Fruit fly (Drosophila melanogaster) whole organism, wandering third instar larva: ENCODE results near the gene CG31674.

Source experiments
- Abd-B ChIP-seq: fragments of >200 bp; optimal IDR thresholded peaks from 2 replicates; lab custom pipeline; 2017; ENCODE audit warnings: missing biosample characterization, missing genetic modification characterization
- CG32264 ChIP-seq: fragments of 200-800 bp; sonication (Bioruptor generic); optimal IDR thresholded peaks from 2 replicates; lab custom pipeline; 2016; ENCODE audit warnings: missing biosample characterization, missing genetic modification characterization
- CG9705 ChIP-seq: fragments of 200-800 bp; sonication (Bioruptor generic); optimal IDR thresholded peaks from 2 replicates; lab custom pipeline; 2018; ENCODE audit warnings: missing biosample characterization, mild to moderate bottlenecking, missing genetic modification characterization
- CrebA ChIP-seq: fragments of 200-800 bp; sonication (Bioruptor generic); optimal IDR thresholded peaks from 2 replicates; lab custom pipeline; 2016; ENCODE audit warnings: missing biosample characterization, mild to moderate bottlenecking, missing genetic modification characterization, borderline replicate concordance
- Dfd ChIP-seq: fragments of >200 bp; optimal IDR thresholded peaks from 2 replicates; lab custom pipeline; 2017; ENCODE audit warnings: missing biosample characterization, missing genetic modification characterization
- Dif ChIP-seq: fragments of 200-275, 200-300 bp; sonication (Bioruptor generic); optimal IDR thresholded peaks from 2 replicates; lab custom pipeline; 2018; ENCODE audit warnings: missing biosample characterization, missing genetic modification characterization; ENCODE audit not compliant: partially characterized antibody
- GATAd ChIP-seq: sonication (Bioruptor generic); optimal IDR thresholded peaks from 2 replicates; lab custom pipeline; 2016; ENCODE audit warnings: missing biosample characterization, missing genetic modification characterization
- Hnf4 ChIP-seq: fragments of 200-800 bp; sonication (Bioruptor generic); optimal IDR thresholded peaks from 2 replicates; lab custom pipeline; 2016; ENCODE audit warnings: missing biosample characterization, mild to moderate bottlenecking, missing genetic modification characterization
- Hr78 ChIP-seq: fragments of >200 bp; optimal IDR thresholded peaks from 2 replicates; lab custom pipeline; 2017; ENCODE audit warnings: missing biosample characterization, missing genetic modification characterization
- Hr83 ChIP-seq: fragments of 200-300 bp; sonication (Bioruptor generic); optimal IDR thresholded peaks from 2 replicates; lab custom pipeline; 2016; ENCODE audit warnings: missing biosample characterization, mild to moderate bottlenecking, missing genetic modification characterization, moderate library complexity; ENCODE audit not compliant: poor library complexity, severe bottlenecking
- Jra ChIP-seq: sonication (Bioruptor generic); optimal IDR thresholded peaks from 2 replicates; lab custom pipeline; 2016; ENCODE audit warnings: missing biosample characterization, missing genetic modification characterization
- Myc ChIP-seq: fragments of >200 bp; optimal IDR thresholded peaks from 2 replicates; lab custom pipeline; 2017
- N ChIP-seq: fragments of >200 bp; optimal IDR thresholded peaks from 2 replicates; lab custom pipeline; 2018; ENCODE audit warnings: missing biosample characterization, missing external identifiers, missing genetic modification characterization
- Rel ChIP-seq, 2 experiments: fragments of 200-800 bp; sonication (Bioruptor generic) in 1 of 2; optimal IDR thresholded peaks; 2 replicates in 1 of 2; 3 replicates in 1 of 2; lab custom pipeline; 2016 to 2019; ENCODE audit warnings: mild to moderate bottlenecking in 2 of 2, missing biosample characterization in 2 of 2, missing genetic modification characterization in 2 of 2, moderate library complexity in 1 of 2
- Sp1 ChIP-seq: fragments of 200-800 bp; sonication (Bioruptor generic); optimal IDR thresholded peaks from 3 replicates; lab custom pipeline; 2019; ENCODE audit warnings: missing biosample characterization, mild to moderate bottlenecking, missing genetic modification characterization, moderate library complexity
- Vsx2 ChIP-seq: fragments of 200-300, 225-300 bp; sonication (Bioruptor generic); optimal IDR thresholded peaks from 2 replicates; lab custom pipeline; 2018; ENCODE audit warnings: missing biosample characterization, missing genetic modification characterization; ENCODE audit not compliant: partially characterized antibody
- br ChIP-seq: fragments of 200-800 bp; sonication (Bioruptor generic); optimal IDR thresholded peaks from 2 replicates; lab custom pipeline; 2016; ENCODE audit warnings: missing biosample characterization, missing genetic modification characterization
- brk ChIP-seq: fragments of 200-800 bp; sonication (Bioruptor generic); optimal IDR thresholded peaks from 2 replicates; lab custom pipeline; 2016; ENCODE audit warnings: missing biosample characterization, mild to moderate bottlenecking, missing genetic modification characterization
- dl ChIP-seq, 2 experiments: fragments of 175-275, 200-275 bp in 1 of 2; fragments of 200-275 bp in 1 of 2; sonication (Bioruptor generic); optimal IDR thresholded peaks; lab custom pipeline; 2018; ENCODE audit warnings: mild to moderate bottlenecking in 2 of 2, missing biosample characterization in 2 of 2, missing genetic modification characterization in 2 of 2, moderate library complexity in 2 of 2; ENCODE audit not compliant: partially characterized antibody in 2 of 2, insufficient read depth in 1 of 2
- dmrt93B ChIP-seq: fragments of 200-800 bp; sonication (Bioruptor generic); optimal IDR thresholded peaks from 2 replicates; lab custom pipeline; 2018; ENCODE audit warnings: missing biosample characterization, mild to moderate bottlenecking, missing genetic modification characterization
- dsf ChIP-seq: sonication (Bioruptor generic); optimal IDR thresholded peaks from 2 replicates; lab custom pipeline; 2016; ENCODE audit warnings: missing biosample characterization, missing genetic modification characterization, borderline replicate concordance
- ey ChIP-seq: fragments of 200-800 bp; sonication (Bioruptor generic); optimal IDR thresholded peaks from 2 replicates; lab custom pipeline; 2016; ENCODE audit warnings: missing biosample characterization, missing genetic modification characterization
- foxo ChIP-seq, 2 experiments: fragments of 200-800 bp; sonication (Bioruptor generic); optimal IDR thresholded peaks; 2 replicates in 1 of 2; 3 replicates in 1 of 2; lab custom pipeline; 2016 to 2017; ENCODE audit warnings: missing biosample characterization in 2 of 2, missing genetic modification characterization in 2 of 2
- fru ChIP-seq: fragments of 200-800 bp; sonication (Bioruptor generic); optimal IDR thresholded peaks from 3 replicates; lab custom pipeline; 2016; ENCODE audit warnings: missing biosample characterization, mild to moderate bottlenecking, missing genetic modification characterization
- h ChIP-seq: fragments of 200-800 bp; sonication (Bioruptor generic); optimal IDR thresholded peaks from 3 replicates; lab custom pipeline; 2016; ENCODE audit warnings: missing biosample characterization, mild to moderate bottlenecking, missing genetic modification characterization
- jim ChIP-seq: fragments of 175-275, 200-325 bp; sonication (Bioruptor generic); optimal IDR thresholded peaks from 2 replicates; lab custom pipeline; 2016; ENCODE audit warnings: missing biosample characterization, mild to moderate bottlenecking, missing genetic modification characterization
- lola ChIP-seq: fragments of >200 bp; optimal IDR thresholded peaks from 2 replicates; lab custom pipeline; 2017; ENCODE audit warnings: missing biosample characterization, missing genetic modification characterization
- pan ChIP-seq: fragments of >200 bp; optimal IDR thresholded peaks from 2 replicates; lab custom pipeline; 2017
- psq ChIP-seq: fragments of 200-800 bp; sonication (Bioruptor generic); optimal IDR thresholded peaks from 3 replicates; lab custom pipeline; 2017; ENCODE audit warnings: missing biosample characterization, mild to moderate bottlenecking, missing genetic modification characterization, moderate library complexity
- rgr ChIP-seq: fragments of 200-800 bp; sonication (Bioruptor generic); optimal IDR thresholded peaks from 3 replicates; lab custom pipeline; 2016; ENCODE audit warnings: missing biosample characterization, mild to moderate bottlenecking, missing genetic modification characterization
- sage ChIP-seq: fragments of 200-800 bp; sonication (Bioruptor generic); optimal IDR thresholded peaks from 2 replicates; lab custom pipeline; 2016; ENCODE audit warnings: missing biosample characterization, mild to moderate bottlenecking, missing genetic modification characterization
- sv ChIP-seq: fragments of 200-800 bp; sonication (Bioruptor generic); optimal IDR thresholded peaks from 3 replicates; lab custom pipeline; 2016; ENCODE audit warnings: missing biosample characterization, missing genetic modification characterization
- tai ChIP-seq: sonication (Bioruptor generic); optimal IDR thresholded peaks from 2 replicates; lab custom pipeline; 2016; ENCODE audit warnings: missing biosample characterization, missing genetic modification characterization
- usp ChIP-seq: fragments of >200 bp; optimal IDR thresholded peaks from 2 replicates; lab custom pipeline; 2017; ENCODE audit warnings: missing biosample characterization, missing genetic modification characterization
- woc ChIP-seq: sonication (Bioruptor generic); optimal IDR thresholded peaks from 2 replicates; lab custom pipeline; 2016; ENCODE audit warnings: missing biosample characterization, mild to moderate bottlenecking, missing genetic modification characterization

Gene CG31674

dm6 chr2L:20794656-20795055 is 36.4 kb upstream of the CG31674 start:
- TF ChIP-seq rgr (GFP tag; lab: Kevin White, UChicago) (no peak), dsf (GFP tag; lab: Kevin White, UChicago) (no peak), brk (GFP tag; lab: Kevin White, UChicago) (no peak), Sp1 (no peak), psq (GFP tag; lab: Kevin White, UChicago) (no peak), GATAd (GFP tag; lab: Kevin White, UChicago) (no peak), ey (GFP tag; lab: Kevin White, UChicago) (no peak), tai (no peak), jim (GFP tag; lab: Kevin White, UChicago) (no peak), Abd-B (GFP tag; lab: Kevin White, UChicago) (no peak)

- TF ChIP-seq psq (GFP tag; lab: Kevin White, UChicago) (no peak), dmrt93B (GFP tag; lab: Kevin White, UChicago) (no peak), dl (GFP tag; optimal IDR thresholded peaks at IDR 0.05; lab: Kevin White, UChicago; ENCODE audit: insufficient read depth in 1 of 2, partially characterized antibody in 2 of 2) (no peak), dsf (GFP tag; lab: Kevin White, UChicago) (no peak), usp (GFP tag; lab: Kevin White, UChicago) (no peak), woc (GFP tag; lab: Kevin White, UChicago) (no peak), Rel (GFP tag; optimal IDR thresholded peaks at IDR 0.05; lab: Kevin White, UChicago) (no peak), Rel (tag; optimal IDR thresholded peaks at IDR 0.05; lab: Kevin White, UChicago) (no peak), CrebA (no peak), Sp1 (no peak), CG9705 (GFP tag; lab: Kevin White, UChicago) (no peak), Vsx2 (GFP tag; lab: Kevin White, UChicago) (no peak)
- TF ChIP-seq, all 38 proteins: peak for 0
These were observed 35.3 kb upstream of the CG31674 start for dm6 chr2L:20795774-20796173.

- no peak for TF ChIP-seq Hr83
- no peak for TF ChIP-seq pan (lab: Kevin White, UChicago)
- no peak for TF ChIP-seq lola (GFP tag; lab: Kevin White, UChicago)
- no peak for TF ChIP-seq brk (GFP tag; lab: Kevin White, UChicago)
- TF ChIP-seq Dfd (GFP tag; lab: Kevin White, UChicago), result no peak
- TF ChIP-seq dmrt93B (GFP tag; lab: Kevin White, UChicago), result no peak
- no peak for TF ChIP-seq CG32264 (GFP tag; lab: Kevin White, UChicago)
- TF ChIP-seq dl (GFP tag; optimal IDR thresholded peaks at IDR 0.05; lab: Kevin White, UChicago; ENCODE audit: insufficient read depth in 1 of 2, partially characterized antibody in 2 of 2), result peak in 1 of 2 experiments; percentile 41
- no peak for TF ChIP-seq dsf (GFP tag; lab: Kevin White, UChicago)
- no peak for TF ChIP-seq ey (GFP tag; lab: Kevin White, UChicago)
- no peak for TF ChIP-seq tai
- no peak for TF ChIP-seq br
- no peak for TF ChIP-seq GATAd (GFP tag; lab: Kevin White, UChicago)
- peak; percentile 10 for TF ChIP-seq sage (GFP tag; lab: Kevin White, UChicago)
- TF ChIP-seq Sp1, result peak; percentile 11
- peak; percentile 92 for TF ChIP-seq Myc (lab: Kevin White, UChicago)
- peak; percentile 43 for TF ChIP-seq Vsx2 (GFP tag; lab: Kevin White, UChicago)
- no peak for TF ChIP-seq Hnf4
- TF ChIP-seq Hr78 (GFP tag; lab: Kevin White, UChicago), result no peak
- TF ChIP-seq CrebA, result no peak
- no peak for TF ChIP-seq sv (GFP tag; lab: Kevin White, UChicago)
- TF ChIP-seq Dif (GFP tag; lab: Kevin White, UChicago), result peak; percentile 35
- TF ChIP-seq Abd-B (GFP tag; lab: Kevin White, UChicago), result no peak
- no peak for TF ChIP-seq Rel (GFP tag; optimal IDR thresholded peaks at IDR 0.05; lab: Kevin White, UChicago)
- TF ChIP-seq Rel (tag; optimal IDR thresholded peaks at IDR 0.05; lab: Kevin White, UChicago), result no peak
- TF ChIP-seq, all 38 proteins: peak for 6
These were observed 34.1 kb upstream of the CG31674 start, which contains the start of gene vari for dm6 chr2L:20796758-20797514. vari (minus strand) TSS chr2L:20797042.

dm6 chr2L:20797515-20797847 is 33.6 kb upstream of the CG31674 start, which contains the start of gene CG9328:
CG9328 (plus strand) TSS chr2L:20797715.
- TF ChIP-seq lola (GFP tag; lab: Kevin White, UChicago), result no peak
- TF ChIP-seq Hnf4, result peak; percentile 62
- peak; percentile 40 for TF ChIP-seq Hr83
- peak; percentile 25 for TF ChIP-seq tai
- peak; percentile 70 for TF ChIP-seq psq (GFP tag; lab: Kevin White, UChicago)
- TF ChIP-seq brk (GFP tag; lab: Kevin White, UChicago), result peak; percentile 27
- peak; percentile 48 for TF ChIP-seq fru (GFP tag; lab: Kevin White, UChicago)
- TF ChIP-seq Dfd (GFP tag; lab: Kevin White, UChicago), result no peak
- TF ChIP-seq Jra, result peak; percentile 49
- TF ChIP-seq br, result peak; percentile 36
- peak; percentile 5 for TF ChIP-seq sage (GFP tag; lab: Kevin White, UChicago)
- no peak for TF ChIP-seq N (GFP tag; lab: Kevin White, UChicago)
- peak; percentile 28 for TF ChIP-seq Sp1
- TF ChIP-seq ey (GFP tag; lab: Kevin White, UChicago), result peak; percentile 36
- TF ChIP-seq Dif (GFP tag; lab: Kevin White, UChicago), result peak; percentile 81
- TF ChIP-seq Rel (GFP tag; optimal IDR thresholded peaks at IDR 0.05; lab: Kevin White, UChicago), result no peak
- TF ChIP-seq Rel (tag; optimal IDR thresholded peaks at IDR 0.05; lab: Kevin White, UChicago), result peak; percentile 69
- TF ChIP-seq dmrt93B (GFP tag; lab: Kevin White, UChicago), result no peak
- no peak for TF ChIP-seq Myc (lab: Kevin White, UChicago)
- TF ChIP-seq h (GFP tag; lab: Kevin White, UChicago), result peak; percentile 62
- peak; percentile 68 for TF ChIP-seq woc (GFP tag; lab: Kevin White, UChicago)
- TF ChIP-seq CrebA, result no peak
- TF ChIP-seq rgr (GFP tag; lab: Kevin White, UChicago), result peak; percentile 53
- peak; percentile 10 to 40 for TF ChIP-seq foxo (GFP tag; optimal IDR thresholded peaks at IDR 0.05; lab: Kevin White, UChicago)
